Fruit fly (Drosophila melanogaster): ENCODE results near the gene obst-A.

Gene obst-A

DNA sequence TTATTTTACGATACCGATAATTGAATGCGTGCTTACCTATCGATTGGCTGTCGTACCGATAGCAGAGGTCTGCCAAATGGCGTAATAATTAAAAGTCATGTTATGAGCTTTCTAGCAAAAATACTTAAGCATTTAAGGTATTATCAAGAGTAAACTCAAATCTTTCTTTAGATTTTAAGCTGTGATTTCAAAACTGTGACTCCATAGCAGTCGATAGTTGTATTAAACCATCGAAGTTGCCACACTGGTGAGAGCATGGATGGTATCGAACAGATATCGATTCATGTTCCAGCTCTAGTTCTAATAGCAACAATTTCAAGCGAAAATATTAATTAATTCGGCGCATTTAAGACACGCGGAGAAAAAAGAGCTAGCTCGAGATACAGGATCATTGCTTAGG lies 11.4 kb downstream of the obst-A start, which contains the start of the genes CG17068 and Rab10 (continued):
- TF ChIP-seq Opbp (GFP tag; IDR thresholded peaks at IDR 0.05; ENCODE audit: partially characterized antibody), result peak; percentile 80; the same call in 2 of the 3 replicates
- TF ChIP-seq Hr78 (GFP tag; optimal IDR thresholded peaks at IDR 0.05), result no peak
- no peak for TF ChIP-seq Dp (GFP tag; optimal IDR thresholded peaks at IDR 0.05)
- TF ChIP-seq kay (GFP tag; optimal IDR thresholded peaks at IDR 0.05), result no peak
- no peak for TF ChIP-seq slou (GFP tag; optimal IDR thresholded peaks at IDR 0.05)
- TF ChIP-seq CG6854 (GFP tag; optimal IDR thresholded peaks at IDR 0.05), result no peak
- 0 out of 4 replicates have a peak, but pooled peaks have one; percentile 53 for TF ChIP-seq chinmo (GFP tag; IDR thresholded peaks at IDR 0.05; ENCODE audit: partially characterized antibody)
- no peak for TF ChIP-seq twi (tag; optimal IDR thresholded peaks at IDR 0.05)
- no peak for TF ChIP-seq hth (optimal IDR thresholded peaks at IDR 0.05)
- TF ChIP-seq Meics (GFP tag; optimal IDR thresholded peaks at IDR 0.05), result no peak
- no peak for TF ChIP-seq CG12104 (GFP tag; optimal IDR thresholded peaks at IDR 0.05)
- no peak for TF ChIP-seq B-H1 (GFP tag; IDR thresholded peaks at IDR 0.05)
- no peak for TF ChIP-seq CG33557 (GFP tag; optimal IDR thresholded peaks at IDR 0.05)
- TF ChIP-seq slbo (GFP tag; IDR thresholded peaks at IDR 0.05), result no peak; the same call in 1 of the 2 replicates
- TF ChIP-seq CG2199 (GFP tag; IDR thresholded peaks at IDR 0.05), result no peak
- TF ChIP-seq so (GFP tag; IDR thresholded peaks at IDR 0.05), result no peak
- TF ChIP-seq CG12299 (tag; optimal IDR thresholded peaks at IDR 0.05), result peak; percentile 16
- no peak for TF ChIP-seq Hmx (GFP tag; optimal IDR thresholded peaks at IDR 0.05)
- TF ChIP-seq Rfx (GFP tag; IDR thresholded peaks at IDR 0.05), result no peak
- TF ChIP-seq CG8924 (tag; optimal IDR thresholded peaks at IDR 0.05), result peak; percentile 54
- TF ChIP-seq fru (optimal IDR thresholded peaks at IDR 0.05), result no peak
- no peak for TF ChIP-seq Tbp (GFP tag; optimal IDR thresholded peaks at IDR 0.05)
- TF ChIP-seq lov (optimal IDR thresholded peaks at IDR 0.05), result no peak
- TF ChIP-seq lov (GFP tag; IDR thresholded peaks at IDR 0.05), result no peak
- no peak for TF ChIP-seq ind (GFP tag; optimal IDR thresholded peaks at IDR 0.05)
- TF ChIP-seq CG6765 (GFP tag; optimal IDR thresholded peaks at IDR 0.05), result no peak
- TF ChIP-seq Sox100B (GFP tag; optimal IDR thresholded peaks at IDR 0.05), result no peak
- no peak for TF ChIP-seq CG11093 (GFP tag; IDR thresholded peaks at IDR 0.05)
- TF ChIP-seq CG2129 (GFP tag; IDR thresholded peaks at IDR 0.05; ENCODE audit: partially characterized antibody), result peak; percentile 93
- TF ChIP-seq ATbp (GFP tag; optimal IDR thresholded peaks at IDR 0.05), result no peak
- no peak for TF ChIP-seq MTF-1 (GFP tag; optimal IDR thresholded peaks at IDR 0.05; ENCODE audit: borderline replicate concordance)
- TF ChIP-seq fu2 (GFP tag; optimal IDR thresholded peaks at IDR 0.05), result no peak
- TF ChIP-seq cg (GFP tag; optimal IDR thresholded peaks at IDR 0.05), result no peak
- 0 out of 2 replicates have a peak, but pooled peaks have one; percentile 9 for TF ChIP-seq danr (GFP tag; IDR thresholded peaks at IDR 0.05)
- TF ChIP-seq Bgb (GFP tag; IDR thresholded peaks at IDR 0.05; ENCODE audit: partially characterized antibody), result peak; percentile 88
- no peak for TF ChIP-seq wek (GFP tag; optimal IDR thresholded peaks at IDR 0.05)
- TF ChIP-seq trh (GFP tag; optimal IDR thresholded peaks at IDR 0.05), result no peak
- no peak for TF ChIP-seq Atf3 (GFP tag; optimal IDR thresholded peaks at IDR 0.05)
- TF ChIP-seq D19B (GFP tag; optimal IDR thresholded peaks at IDR 0.05), result no peak
- no peak for TF ChIP-seq CG7839 (tag; optimal IDR thresholded peaks at IDR 0.05)
- no peak for TF ChIP-seq chm (GFP tag; IDR thresholded peaks at IDR 0.05)
- peak; percentile 91 for TF ChIP-seq inv (GFP tag; IDR thresholded peaks at IDR 0.05; ENCODE audit: partially characterized antibody)
- TF ChIP-seq bowl (GFP tag; IDR thresholded peaks at IDR 0.05), result no peak
- TF ChIP-seq CG10147 (GFP tag; optimal IDR thresholded peaks at IDR 0.05), result no peak
- no peak for TF ChIP-seq CG7745 (tag; optimal IDR thresholded peaks at IDR 0.05)
- no peak for TF ChIP-seq Jarid2 (GFP tag; optimal IDR thresholded peaks at IDR 0.05)
- peak; percentile 81 for TF ChIP-seq CG6791 (GFP tag; IDR thresholded peaks at IDR 0.05; ENCODE audit: partially characterized antibody)
- no peak for TF ChIP-seq CG4282 (GFP tag; optimal IDR thresholded peaks at IDR 0.05)
- no peak for TF ChIP-seq Fer2 (tag; optimal IDR thresholded peaks at IDR 0.05)
- TF ChIP-seq CG7987 (GFP tag; optimal IDR thresholded peaks at IDR 0.05), result no peak
- TF ChIP-seq Mrtf (GFP tag; IDR thresholded peaks at IDR 0.05), result no peak
- TF ChIP-seq Spps (tag; optimal IDR thresholded peaks at IDR 0.05), result no peak

All from whole organism, embryonic.